Fruit fly (Drosophila melanogaster) whole organism, embryonic: ENCODE results near the gene CG10550.
A peak's percentile ranks its signal among the peaks of the same experiment; 100 is the strongest.

Experiments used
- BtbVII ChIP-seq: fragments of 200-800 bp; sonication (Bioruptor generic); optimal IDR thresholded peaks from 3 replicates; lab custom pipeline; 2017; ENCODE audit warnings: missing biosample characterization, mild to moderate bottlenecking, missing genetic modification characterization
- CG11504 ChIP-seq: fragments of 200-800 bp; sonication (Bioruptor generic); optimal IDR thresholded peaks from 3 replicates; lab custom pipeline; 2019; ENCODE audit warnings: missing biosample characterization, mild to moderate bottlenecking, missing genetic modification characterization, moderate library complexity
- CG18476 ChIP-seq: fragments of 200-800 bp; sonication (Bioruptor generic); optimal IDR thresholded peaks from 2 replicates; lab custom pipeline; 2016; ENCODE audit warnings: missing biosample characterization, mild to moderate bottlenecking, missing genetic modification characterization
- CG2116 ChIP-seq: fragments of 200-800 bp; sonication (Bioruptor generic); optimal IDR thresholded peaks from 3 replicates; lab custom pipeline; 2018; ENCODE audit warnings: missing biosample characterization, mild to moderate bottlenecking, missing genetic modification characterization
- CG3726 ChIP-seq: fragments of 200-800 bp; sonication (Bioruptor generic); IDR thresholded peaks from 3 replicates; pipeline ENCODE4, ENCODE4 v1.3.6; 2022; ENCODE audit warnings: missing biosample characterization, missing genetic modification characterization
- CHES-1-like ChIP-seq: fragments of 200-800 bp; sonication (Bioruptor generic); optimal IDR thresholded peaks from 2 replicates; lab custom pipeline; 2016; ENCODE audit warnings: missing biosample characterization, missing genetic modification characterization
- cato ChIP-seq: fragments of 200-800 bp; sonication (Bioruptor generic); optimal IDR thresholded peaks from 2 replicates; lab custom pipeline; 2016; ENCODE audit warnings: missing biosample characterization, missing genetic modification characterization, borderline replicate concordance
- fd96Cb ChIP-seq: fragments of 200-800 bp; sonication (Bioruptor generic); optimal IDR thresholded peaks from 2 replicates; lab custom pipeline; 2018; ENCODE audit warnings: missing biosample characterization, mild to moderate bottlenecking, missing genetic modification characterization, moderate library complexity

DNA sequence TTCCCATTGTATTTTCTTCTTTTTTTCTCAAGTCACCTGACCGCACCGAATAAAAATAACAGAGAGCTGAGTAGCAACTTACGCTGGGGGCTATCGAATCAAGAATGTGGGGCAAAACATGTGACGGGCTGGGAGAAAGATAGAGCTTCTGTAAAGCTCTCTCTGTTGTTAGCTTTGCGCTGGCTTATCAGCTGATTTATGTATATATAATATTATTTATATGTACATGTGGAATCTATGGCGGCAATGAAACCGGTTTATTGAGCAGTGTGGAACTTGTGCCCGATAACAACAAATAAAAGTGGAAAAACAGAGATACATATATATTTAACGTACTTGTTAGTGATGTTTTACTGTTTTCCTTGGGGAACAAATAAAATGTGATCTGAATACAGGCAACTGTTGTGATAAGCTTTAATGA lies 15.3 kb downstream of the CG10550 start, which contains the start of gene CG31098:
- TF ChIP-seq BtbVII (GFP tag; lab: Kevin White, UChicago) (peak; percentile 66), cato (GFP tag; lab: Kevin White, UChicago) (no peak), fd96Cb (tag; lab: Kevin White, UChicago) (no peak), CG18476 (no peak), CG11504 (tag; lab: Kevin White, UChicago) (no peak), CHES-1-like (GFP tag; lab: Kevin White, UChicago) (no peak), CG3726 (GFP tag; lab: Robert Waterston, UW) (no peak), CG2116 (GFP tag; lab: Kevin White, UChicago) (no peak)
